Fruit fly (Drosophila melanogaster): Measurements from ENCODE around the gene CG17959.

DNA sequence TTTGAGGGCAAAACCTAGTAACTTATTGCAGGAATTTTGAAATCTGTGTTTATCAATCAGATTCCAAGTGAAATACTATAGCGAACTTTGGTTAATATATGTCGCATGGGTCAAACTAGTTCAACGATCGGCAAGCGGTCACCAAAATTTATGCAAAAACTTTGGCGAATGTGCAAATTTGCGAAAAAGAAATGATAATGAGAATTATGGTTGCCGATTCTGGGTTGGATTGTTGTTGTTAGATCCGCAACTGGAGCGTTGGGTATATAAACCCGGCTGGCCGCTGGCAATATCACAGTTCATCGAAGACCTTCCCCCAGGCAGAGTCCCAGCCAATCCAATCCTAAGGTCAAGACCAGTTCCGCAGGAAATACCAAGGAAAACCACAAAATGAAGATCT lies 3.8 kb upstream of the CG17959 start, which contains the start of gene CG14422:
- no peak for TF ChIP-seq h (optimal IDR thresholded peaks at IDR 0.05)
- TF ChIP-seq ttk (optimal IDR thresholded peaks at IDR 0.05) = no peak
